Worm (Caenorhabditis elegans): ENCODE results near the gene F53E10.6.
"Not testable (repeated sequence)": the region's sequence is repeated elsewhere in the genome, so short reads cannot be mapped to it uniquely, and the experiment has no call there.

Gene F53E10.6

ce11 chrV:2573108-2573507, 29.8 kb downstream of the F53E10.6 start, which contains the start of gene srj-20:
TSS of gene srj-20 (minus strand) at chrV:2573208.
- TF ChIP-seq unc-39 (tag; optimal IDR thresholded peaks at IDR 0.05): no peak
- no peak for TF ChIP-seq dmd-6 (GFP tag; IDR thresholded peaks at IDR 0.05)
- no peak for TF ChIP-seq unc-130 (GFP tag; optimal IDR thresholded peaks at IDR 0.05)
- TF ChIP-seq mxl-3 (GFP tag; optimal IDR thresholded peaks at IDR 0.05): no peak
- no peak for TF ChIP-seq nhr-102 (tag; optimal IDR thresholded peaks at IDR 0.05)
- no peak for TF ChIP-seq egl-43 (GFP tag; IDR thresholded peaks at IDR 0.05)

- no peak for TF ChIP-seq daf-16 (GFP tag; optimal IDR thresholded peaks at IDR 0.05)
- TF ChIP-seq daf-16 (tag; optimal IDR thresholded peaks at IDR 0.05): no peak
- TF ChIP-seq zip-2 (tag; optimal IDR thresholded peaks at IDR 0.05): no peak
- TF ChIP-seq nhr-25 (tag; optimal IDR thresholded peaks at IDR 0.05; ENCODE audit: borderline replicate concordance, insufficient read depth): no peak
- TF ChIP-seq egl-27 (tag; optimal IDR thresholded peaks at IDR 0.05): no peak
- TF ChIP-seq ceh-62 (tag; optimal IDR thresholded peaks at IDR 0.05): no peak
- no peak for TF ChIP-seq dpl-1 (GFP tag; optimal IDR thresholded peaks at IDR 0.05)
- no peak for TF ChIP-seq nhr-11 (tag; optimal IDR thresholded peaks at IDR 0.05)
- no peak for TF ChIP-seq nhr-48 (tag; optimal IDR thresholded peaks at IDR 0.05)
- no peak for TF ChIP-seq R02D3.7 (tag; optimal IDR thresholded peaks at IDR 0.05)
- no peak for TF ChIP-seq dmd-6 (GFP tag; IDR thresholded peaks at IDR 0.05)
Observed at ce11 chrV:2570643-2571042, 32.2 kb downstream of the F53E10.6 start, which contains the start of gene srj-19. TSS of gene srj-19 (minus strand) at chrV:2570743.

- no peak for TF ChIP-seq F26F4.8 (GFP tag; conservative IDR thresholded peaks at IDR 0.05)
- peak; percentile 57; the same call in 1 of the 2 replicates for TF ChIP-seq dmd-6 (GFP tag; IDR thresholded peaks at IDR 0.05)
- no peak for TF ChIP-seq lsy-2 (tag; optimal IDR thresholded peaks at IDR 0.05)
- TF ChIP-seq skn-1 (tag; optimal IDR thresholded peaks at IDR 0.05): no peak
- peak; percentile 14 for TF ChIP-seq dve-1 (tag; optimal IDR thresholded peaks at IDR 0.05; ENCODE audit: insufficient read depth)
- no peak for TF ChIP-seq set-16 (GFP tag; IDR thresholded peaks at IDR 0.05)
- no peak for TF ChIP-seq lin-29 (GFP tag; IDR thresholded peaks at IDR 0.05)
- no peak for TF ChIP-seq mes-2 (tag; optimal IDR thresholded peaks at IDR 0.05; ENCODE audit: poor library complexity, severe bottlenecking)
- no peak for TF ChIP-seq vab-7 (GFP tag; IDR thresholded peaks at IDR 0.05)
- TF ChIP-seq hif-1 (tag; optimal IDR thresholded peaks at IDR 0.05): no peak
- peak; percentile 37 for TF ChIP-seq nhr-28 (tag; optimal IDR thresholded peaks at IDR 0.05)
- no peak for TF ChIP-seq unc-39 (tag; optimal IDR thresholded peaks at IDR 0.05)
- TF ChIP-seq pqm-1 (tag; optimal IDR thresholded peaks at IDR 0.05): peak; percentile 55
Observed at ce11 chrV:2565525-2565924, 37.3 kb downstream of the F53E10.6 start, which contains the start of gene Y45G12C.1. TSS of gene Y45G12C.1 (plus strand) at chrV:2565683.

- not testable (repeated sequence) for TF ChIP-seq hlh-30 (tag; optimal IDR thresholded peaks at IDR 0.05; ENCODE audit: insufficient read depth); zfp-3 (GFP tag; conservative IDR thresholded peaks at IDR 0.05); set-16 (GFP tag; IDR thresholded peaks at IDR 0.05)
Observed at ce11 chrV:2561390-2561789, 41.5 kb downstream of the F53E10.6 start, which contains the start of gene gst-10. TSS of gene gst-10 (plus strand) at chrV:2561690.
